Fruit fly (Drosophila melanogaster) whole organism, wandering third instar larva: ENCODE data around the gene Acp32CD.

Experiments
- Abd-B ChIP-seq: fragments of >200 bp; optimal IDR thresholded peaks from 2 replicates; lab custom pipeline; 2017; ENCODE audit warnings: missing biosample characterization, missing genetic modification characterization
- CG32264 ChIP-seq: fragments of 200-800 bp; sonication (Bioruptor generic); optimal IDR thresholded peaks from 2 replicates; lab custom pipeline; 2016; ENCODE audit warnings: missing biosample characterization, missing genetic modification characterization
- Dif ChIP-seq: fragments of 200-275, 200-300 bp; sonication (Bioruptor generic); optimal IDR thresholded peaks from 2 replicates; lab custom pipeline; 2018; ENCODE audit warnings: missing biosample characterization, missing genetic modification characterization; ENCODE audit not compliant: partially characterized antibody
- Vsx2 ChIP-seq: fragments of 200-300, 225-300 bp; sonication (Bioruptor generic); optimal IDR thresholded peaks from 2 replicates; lab custom pipeline; 2018; ENCODE audit warnings: missing biosample characterization, missing genetic modification characterization; ENCODE audit not compliant: partially characterized antibody
- br ChIP-seq: fragments of 200-800 bp; sonication (Bioruptor generic); optimal IDR thresholded peaks from 2 replicates; lab custom pipeline; 2016; ENCODE audit warnings: missing biosample characterization, missing genetic modification characterization
- dmrt93B ChIP-seq: fragments of 200-800 bp; sonication (Bioruptor generic); optimal IDR thresholded peaks from 2 replicates; lab custom pipeline; 2018; ENCODE audit warnings: missing biosample characterization, mild to moderate bottlenecking, missing genetic modification characterization
- foxo ChIP-seq, 2 experiments: fragments of 200-800 bp; sonication (Bioruptor generic); optimal IDR thresholded peaks; 2 replicates in 1 of 2; 3 replicates in 1 of 2; lab custom pipeline; 2016 to 2017; ENCODE audit warnings: missing biosample characterization in 2 of 2, missing genetic modification characterization in 2 of 2
- fru ChIP-seq: fragments of 200-800 bp; sonication (Bioruptor generic); optimal IDR thresholded peaks from 3 replicates; lab custom pipeline; 2016; ENCODE audit warnings: missing biosample characterization, mild to moderate bottlenecking, missing genetic modification characterization
- h ChIP-seq: fragments of 200-800 bp; sonication (Bioruptor generic); optimal IDR thresholded peaks from 3 replicates; lab custom pipeline; 2016; ENCODE audit warnings: missing biosample characterization, mild to moderate bottlenecking, missing genetic modification characterization
- usp ChIP-seq: fragments of >200 bp; optimal IDR thresholded peaks from 2 replicates; lab custom pipeline; 2017; ENCODE audit warnings: missing biosample characterization, missing genetic modification characterization
- woc ChIP-seq: sonication (Bioruptor generic); optimal IDR thresholded peaks from 2 replicates; lab custom pipeline; 2016; ENCODE audit warnings: missing biosample characterization, mild to moderate bottlenecking, missing genetic modification characterization

- TF ChIP-seq Vsx2 (GFP tag; lab: Kevin White, UChicago) (no peak), Dif (GFP tag; lab: Kevin White, UChicago) (no peak), Abd-B (GFP tag; lab: Kevin White, UChicago) (no peak), dmrt93B (GFP tag; lab: Kevin White, UChicago) (no peak), br (GFP tag; lab: Kevin White, UChicago) (no peak), woc (no peak), h (GFP tag; lab: Kevin White, UChicago) (no peak), foxo (GFP tag; optimal IDR thresholded peaks at IDR 0.05; lab: Kevin White, UChicago) (no peak), usp (GFP tag; lab: Kevin White, UChicago) (no peak), fru (no peak), CG32264 (GFP tag; lab: Kevin White, UChicago) (no peak)
These were observed 43.8 kb downstream of the Acp32CD start for dm6 chr2L:11059206-11059605.
